Fruit fly (Drosophila melanogaster) whole organism, embryonic: ENCODE results near the gene ath.

ENCODE experiments used
- BEAF-32 ChIP-seq: fragments of 200-800 bp; sonication (Bioruptor generic); optimal IDR thresholded peaks from 3 replicates; lab custom pipeline; 2017; ENCODE audit warnings: missing biosample characterization, missing genetic modification characterization, mild to moderate bottlenecking, moderate library complexity, missing genetic modification reagents
- CG11456 ChIP-seq: fragments of 200-800 bp; sonication (Bioruptor generic); IDR thresholded peaks from 3 replicates; pipeline ENCODE4 v1.3.6; 2022; ENCODE audit warnings: missing biosample characterization, missing genetic modification characterization
- CG12219 ChIP-seq: fragments of 200-800 bp; sonication (Bioruptor generic); optimal IDR thresholded peaks from 3 replicates; lab custom pipeline; 2018; ENCODE audit warnings: missing biosample characterization, mild to moderate bottlenecking, missing genetic modification characterization
- CG12659 ChIP-seq: fragments of 200-800 bp; sonication (Bioruptor generic); optimal IDR thresholded peaks from 3 replicates; lab custom pipeline; 2017; ENCODE audit warnings: mild to moderate bottlenecking, missing biosample characterization, missing genetic modification reagents, missing genetic modification characterization
- CG16813 ChIP-seq: fragments of 200-800 bp; sonication (Bioruptor generic); IDR thresholded peaks from 3 replicates; pipeline ENCODE4 v1.3.6; 2022; ENCODE audit warnings: missing biosample characterization, missing genetic modification characterization; ENCODE audit not compliant: partially characterized antibody
- CG17612 ChIP-seq: fragments of 200-800 bp; sonication (Bioruptor generic); IDR thresholded peaks from 2 replicates; pipeline ENCODE4 v1.3.6; 2022; ENCODE audit warnings: missing biosample characterization, missing genetic modification characterization
- CG2129 ChIP-seq: fragments of 200-800 bp; sonication (Bioruptor generic); IDR thresholded peaks from 2 replicates; pipeline ENCODE4 v1.3.6; 2022; ENCODE audit warnings: missing biosample characterization, missing genetic modification characterization; ENCODE audit not compliant: partially characterized antibody
- CG30020 ChIP-seq: fragments of 200-800 bp; optimal IDR thresholded peaks from 2 replicates; lab custom pipeline; 2019; ENCODE audit warnings: missing biosample characterization, mild to moderate bottlenecking, missing genetic modification characterization, moderate library complexity
- CG31365 ChIP-seq: fragments of 200-800 bp; sonication (Bioruptor generic); optimal IDR thresholded peaks from 2 replicates; lab custom pipeline; 2018; ENCODE audit warnings: missing biosample characterization, mild to moderate bottlenecking, missing genetic modification characterization
- CG33213 ChIP-seq: fragments of 200-800 bp; sonication (Bioruptor generic); optimal IDR thresholded peaks from 3 replicates; lab custom pipeline; 2016; ENCODE audit warnings: missing biosample characterization, missing genetic modification characterization
- CG34422 ChIP-seq: fragments of 200-800 bp; sonication (Bioruptor generic); IDR thresholded peaks from 3 replicates; pipeline ENCODE4 v1.3.6; 2022; ENCODE audit warnings: missing biosample characterization, missing genetic modification characterization
- CG3995 ChIP-seq: fragments of 200-800 bp; sonication (Bioruptor generic); optimal IDR thresholded peaks from 3 replicates; lab custom pipeline; 2016; ENCODE audit warnings: missing biosample characterization, missing genetic modification characterization
- CG4328 ChIP-seq: fragments of 200-800 bp; sonication (Bioruptor generic); optimal IDR thresholded peaks from 3 replicates; lab custom pipeline; 2017; ENCODE audit warnings: missing biosample characterization, missing genetic modification reagents, missing genetic modification characterization
- CG4730 ChIP-seq: fragments of 200-800 bp; sonication (Bioruptor generic); IDR thresholded peaks from 2 replicates; pipeline ENCODE4 v1.3.6; 2022; ENCODE audit warnings: missing biosample characterization, missing genetic modification characterization
- CG6272 ChIP-seq: fragments of 200-800 bp; sonication (Bioruptor generic); IDR thresholded peaks from 2 replicates; pipeline ENCODE4 v1.3.6; 2022; ENCODE audit warnings: missing biosample characterization, missing genetic modification characterization
- CG9727 ChIP-seq: fragments of 200-800 bp; sonication (Bioruptor generic); optimal IDR thresholded peaks from 3 replicates; lab custom pipeline; 2017; ENCODE audit warnings: missing biosample characterization, mild to moderate bottlenecking, missing genetic modification characterization
- CG9797 ChIP-seq: fragments of 200-800 bp; sonication (Bioruptor generic); optimal IDR thresholded peaks from 3 replicates; lab custom pipeline; 2018; ENCODE audit warnings: missing biosample characterization, mild to moderate bottlenecking, missing genetic modification characterization
- CoRest ChIP-seq: fragments of 200-800 bp; sonication (Bioruptor generic); optimal IDR thresholded peaks from 3 replicates; lab custom pipeline; 2018; ENCODE audit warnings: missing biosample characterization, mild to moderate bottlenecking, missing genetic modification characterization, moderate library complexity
- CrebB ChIP-seq: fragments of 200-800 bp; sonication (Bioruptor generic); optimal IDR thresholded peaks from 3 replicates; lab custom pipeline; 2018; ENCODE audit warnings: missing biosample characterization, mild to moderate bottlenecking, missing genetic modification characterization
- D19B ChIP-seq: fragments of 200-800 bp; sonication (Bioruptor generic); optimal IDR thresholded peaks from 2 replicates; lab custom pipeline; 2017; ENCODE audit warnings: missing biosample characterization, mild to moderate bottlenecking, missing genetic modification characterization
- Dek ChIP-seq: fragments of 200-800 bp; sonication (Bioruptor generic); optimal IDR thresholded peaks from 3 replicates; lab custom pipeline; 2019; ENCODE audit warnings: missing biosample characterization, mild to moderate bottlenecking, missing genetic modification characterization, moderate library complexity
- E2f2 ChIP-seq: fragments of 200-800 bp; sonication (Bioruptor generic); IDR thresholded peaks from 2 replicates; pipeline ENCODE4 v1.3.6; 2022; ENCODE audit warnings: missing biosample characterization, missing genetic modification characterization
- Fer3 ChIP-seq: fragments of 200-800 bp; sonication (Bioruptor generic); optimal IDR thresholded peaks from 2 replicates; lab custom pipeline; 2018; ENCODE audit warnings: missing biosample characterization, mild to moderate bottlenecking, missing genetic modification characterization, moderate library complexity
- Lpt ChIP-seq: fragments of >200 bp; optimal IDR thresholded peaks from 2 replicates; lab custom pipeline; 2018; ENCODE audit warnings: missing biosample characterization, missing genetic modification characterization
- MBD-R2 ChIP-seq: fragments of 200-800 bp; sonication (Bioruptor generic); IDR thresholded peaks from 2 replicates; pipeline ENCODE4 v1.3.6; 2022; ENCODE audit warnings: missing biosample characterization, missing genetic modification characterization
- Med ChIP-seq: fragments of 200-800 bp; sonication (Bioruptor generic); peaks from one replicate; lab custom pipeline; 2016; ENCODE audit warnings: missing biosample characterization, missing genetic modification characterization, mild to moderate bottlenecking, inconsistent platforms, moderate library complexity
- Myb ChIP-seq: fragments of 200-800 bp; sonication (Bioruptor generic); optimal IDR thresholded peaks from 2 replicates; lab custom pipeline; 2016; ENCODE audit warnings: missing biosample characterization, missing genetic modification characterization
- NC2α ChIP-seq: fragments of 200-800 bp; sonication (Bioruptor generic); optimal IDR thresholded peaks from 2 replicates; lab custom pipeline; 2016; ENCODE audit warnings: missing biosample characterization, missing genetic modification characterization
- Trl ChIP-seq, 3 experiments: fragments of >200 bp in 2 of 3; fragments of 200-800 bp in 1 of 3; sonication (Bioruptor generic) in 1 of 3; optimal IDR thresholded peaks; 2 replicates in 1 of 3; 3 replicates in 2 of 3; lab custom pipeline; 2016 to 2017; ENCODE audit warnings: missing biosample characterization in 1 of 3, missing genetic modification characterization in 1 of 3
- YL-1 ChIP-seq: fragments of 200-800 bp; sonication (Bioruptor generic); optimal IDR thresholded peaks from 3 replicates; lab custom pipeline; 2017; ENCODE audit warnings: missing biosample characterization, mild to moderate bottlenecking, missing genetic modification characterization
- amos ChIP-seq: fragments of 200-800 bp; sonication (Bioruptor generic); IDR thresholded peaks from 2 replicates; pipeline ENCODE4 v1.3.6; 2022; ENCODE audit warnings: missing biosample characterization, missing genetic modification characterization; ENCODE audit not compliant: partially characterized antibody
- ase ChIP-seq: fragments of 200-800 bp; sonication (Bioruptor generic); IDR thresholded peaks from 3 replicates; pipeline ENCODE4 v1.3.6; 2022; ENCODE audit warnings: missing biosample characterization, missing genetic modification characterization
- az2 ChIP-seq: fragments of 200-800 bp; sonication (Bioruptor generic); optimal IDR thresholded peaks from 3 replicates; lab custom pipeline; 2016; ENCODE audit warnings: missing biosample characterization, missing genetic modification characterization
- cg ChIP-seq: fragments of 200-800 bp; sonication (Bioruptor generic); optimal IDR thresholded peaks from 3 replicates; lab custom pipeline; 2019; ENCODE audit warnings: missing biosample characterization, mild to moderate bottlenecking, missing genetic modification characterization, moderate library complexity
- da ChIP-seq: fragments of 200-800 bp; sonication (Bioruptor generic); optimal IDR thresholded peaks from 2 replicates; lab custom pipeline; 2016; ENCODE audit warnings: missing biosample characterization, missing genetic modification characterization
- exex ChIP-seq: fragments of 200-800 bp; sonication (Bioruptor generic); optimal IDR thresholded peaks from 4 replicates; lab custom pipeline; 2018; ENCODE audit warnings: missing biosample characterization, mild to moderate bottlenecking, missing genetic modification characterization, moderate library complexity
- fru ChIP-seq: fragments of >200 bp; optimal IDR thresholded peaks from 2 replicates; lab custom pipeline; 2017
- jumu ChIP-seq: fragments of 200-800 bp; sonication (Bioruptor generic); optimal IDR thresholded peaks from 3 replicates; lab custom pipeline; 2016; ENCODE audit warnings: missing biosample characterization, missing genetic modification characterization
- klu ChIP-seq: fragments of 200-800 bp; sonication (Bioruptor generic); IDR thresholded peaks from 2 replicates; pipeline ENCODE4 v1.3.6; 2022; ENCODE audit warnings: missing biosample characterization, missing genetic modification characterization
- lbe ChIP-seq: fragments of 200-800 bp; sonication (Bioruptor generic); optimal IDR thresholded peaks from 2 replicates; lab custom pipeline; 2016; ENCODE audit warnings: missing biosample characterization, mild to moderate bottlenecking, missing genetic modification characterization
- pfk ChIP-seq: fragments of 200-800 bp; sonication (Bioruptor generic); optimal IDR thresholded peaks from 2 replicates; lab custom pipeline; 2018; ENCODE audit warnings: missing biosample characterization, mild to moderate bottlenecking, missing genetic modification characterization, moderate library complexity
- phol ChIP-seq: fragments of 200-800 bp; sonication (Bioruptor generic); optimal IDR thresholded peaks from 3 replicates; lab custom pipeline; 2018; ENCODE audit warnings: missing biosample characterization, mild to moderate bottlenecking, missing genetic modification characterization, moderate library complexity
- sens ChIP-seq: fragments of 200-800 bp; sonication (Bioruptor generic); peaks from one replicate; lab custom pipeline; 2016; ENCODE audit warnings: missing biosample characterization, missing genetic modification characterization
- sens-2 ChIP-seq: fragments of 200-800 bp; sonication (Bioruptor generic); IDR thresholded peaks from 2 replicates; pipeline ENCODE4 v1.3.6; 2022; ENCODE audit warnings: missing biosample characterization, missing genetic modification characterization
- stwl ChIP-seq: fragments of 200-800 bp; sonication (Bioruptor generic); optimal IDR thresholded peaks from 3 replicates; lab custom pipeline; 2018; ENCODE audit warnings: missing biosample characterization, mild to moderate bottlenecking, missing genetic modification characterization, moderate library complexity
- tin ChIP-seq: fragments of 200-800 bp; sonication (Bioruptor generic); optimal IDR thresholded peaks from 3 replicates; lab custom pipeline; 2016; ENCODE audit warnings: missing biosample characterization, missing genetic modification characterization
- ttk ChIP-seq: fragments of 200-800 bp; sonication (Bioruptor generic); IDR thresholded peaks from 2 replicates; pipeline ENCODE4 v2.1.2; 2022; ENCODE audit warnings: missing biosample characterization, missing genetic modification characterization
- twi ChIP-seq: fragments of 200-800 bp; optimal IDR thresholded peaks from 2 replicates; lab custom pipeline; 2019; ENCODE audit warnings: missing biosample characterization, mild to moderate bottlenecking, missing genetic modification characterization, moderate library complexity
- unc-4 ChIP-seq: fragments of 200-800 bp; sonication (Bioruptor generic); IDR thresholded peaks from 2 replicates; pipeline ENCODE4 v1.3.6; 2022; ENCODE audit warnings: missing biosample characterization, missing genetic modification characterization; ENCODE audit not compliant: partially characterized antibody
- vnd ChIP-seq: fragments of 200-800 bp; sonication (Bioruptor generic); IDR thresholded peaks from 3 replicates; pipeline ENCODE4 v1.3.6; 2022; ENCODE audit warnings: missing biosample characterization, missing genetic modification characterization; ENCODE audit not compliant: partially characterized antibody

Gene ath

DNA sequence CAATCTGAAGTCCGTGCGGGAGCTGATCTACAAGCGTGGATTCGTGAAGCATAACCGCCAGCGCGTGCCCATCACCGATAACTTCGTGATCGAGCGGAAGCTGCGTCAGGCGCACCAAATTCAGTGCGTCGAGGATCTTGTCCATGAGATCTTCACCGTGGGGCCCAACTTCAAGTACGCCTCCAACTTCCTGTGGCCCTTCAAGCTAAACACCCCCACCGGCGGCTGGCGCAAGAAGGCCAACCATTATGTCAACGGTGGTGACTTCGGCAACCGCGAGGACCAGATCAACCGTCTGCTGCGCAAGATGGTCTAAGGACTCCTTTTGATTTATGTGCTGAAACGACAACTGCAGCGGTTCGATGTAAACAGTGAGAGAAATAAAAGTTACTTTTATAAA, 9.2 kb upstream of the ath start (continued):
- no peak for TF ChIP-seq unc-4 (GFP tag; lab: Robert Waterston, UW)
- no peak for TF ChIP-seq CG12659 (GFP tag; lab: Kevin White, UChicago)
- TF ChIP-seq CG16813 (GFP tag; lab: Robert Waterston, UW), result 0 out of 3 replicates have a peak, but pooled peaks have one; percentile 9
- TF ChIP-seq Med (GFP tag; lab: Kevin White, UChicago), result peak; percentile 62
- TF ChIP-seq phol (tag; lab: Kevin White, UChicago), result no peak
- TF ChIP-seq twi, result no peak
- no peak for TF ChIP-seq tin (GFP tag; lab: Kevin White, UChicago)
- no peak for TF ChIP-seq CrebB (tag; lab: Kevin White, UChicago)
- TF ChIP-seq Fer3 (tag; lab: Kevin White, UChicago), result no peak
- TF ChIP-seq Trl (optimal IDR thresholded peaks at IDR 0.05; lab: Kevin White, UChicago), result no peak
- TF ChIP-seq Trl (GFP tag; optimal IDR thresholded peaks at IDR 0.05; lab: Kevin White, UChicago), result no peak
- TF ChIP-seq CG17612 (GFP tag; lab: Robert Waterston, UW), result peak; percentile 45; the same call in 1 of the 2 replicates
- TF ChIP-seq sens-2 (GFP tag; lab: Robert Waterston, UW), result no peak
- no peak for TF ChIP-seq CG33213 (GFP tag; lab: Kevin White, UChicago)
- no peak for TF ChIP-seq sens (GFP tag; lab: Kevin White, UChicago)
- TF ChIP-seq BEAF-32 (GFP tag; lab: Kevin White, UChicago), result no peak
- TF ChIP-seq CG4328 (GFP tag; lab: Kevin White, UChicago), result no peak
- no peak for TF ChIP-seq ttk (GFP tag; lab: Robert Waterston, UW)
- no peak for TF ChIP-seq E2f2 (GFP tag; lab: Robert Waterston, UW)
- no peak for TF ChIP-seq CG2129
- TF ChIP-seq CG11456, result peak; percentile 69; the same call in 1 of the 3 replicates
- no peak for TF ChIP-seq D19B (GFP tag; lab: Kevin White, UChicago)

DNA sequence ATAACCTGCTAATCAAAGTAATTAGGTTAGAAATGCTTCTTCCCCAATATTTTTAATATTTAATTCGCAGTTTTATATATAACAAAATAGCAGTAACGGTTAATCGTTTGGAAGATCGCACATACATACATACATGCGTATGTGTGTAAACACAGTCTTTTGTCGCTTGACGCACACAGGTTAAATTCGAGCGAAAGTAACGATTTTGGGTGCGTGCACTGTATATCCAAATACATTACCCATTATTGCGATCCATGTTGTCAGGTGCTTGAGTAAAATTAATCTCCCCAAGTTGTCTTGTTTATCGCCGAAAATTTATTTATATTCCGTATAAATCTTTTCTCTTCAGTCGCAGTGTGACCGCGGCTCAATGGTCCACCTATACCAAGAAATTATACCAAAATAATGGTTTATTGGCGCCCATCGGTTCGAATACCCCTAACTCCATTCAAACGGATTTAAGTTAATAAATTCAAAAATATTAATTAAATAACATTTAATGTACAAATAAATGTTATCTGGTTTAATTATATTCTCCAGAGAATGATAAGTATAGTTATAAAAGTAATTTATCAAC, 6.9 kb upstream of the ath start, which contains the start of gene CG34159:
Gene CG34159 (minus strand): TSS at position 385 of the 577 bp plus-strand sequence.
- peak; percentile 64 for TF ChIP-seq CG30020 (tag; lab: Kevin White, UChicago)
- no peak for TF ChIP-seq da
- peak; percentile 62 for TF ChIP-seq YL-1 (GFP tag; lab: Kevin White, UChicago)
- TF ChIP-seq ase (GFP tag; lab: Robert Waterston, UW), result no peak
- peak; percentile 65 for TF ChIP-seq CG9797 (GFP tag; lab: Kevin White, UChicago)
- no peak for TF ChIP-seq pfk
- no peak for TF ChIP-seq jumu
- TF ChIP-seq Myb (GFP tag; lab: Kevin White, UChicago), result peak; percentile 56
- no peak for TF ChIP-seq CG6272 (GFP tag; lab: Robert Waterston, UW)
- peak; percentile 9 for TF ChIP-seq BEAF-32 (GFP tag; lab: Kevin White, UChicago)
- peak; percentile 46; the same call in 1 of the 2 replicates for TF ChIP-seq MBD-R2 (GFP tag; lab: Robert Waterston, UW)
- TF ChIP-seq CG9727 (GFP tag; lab: Kevin White, UChicago), result no peak
- no peak for TF ChIP-seq fru (lab: Kevin White, UChicago)
- no peak for TF ChIP-seq vnd (GFP tag; lab: Robert Waterston, UW)
- peak; percentile 56 for TF ChIP-seq sens (GFP tag; lab: Kevin White, UChicago)
- TF ChIP-seq CG12219 (GFP tag; lab: Kevin White, UChicago), result no peak
- TF ChIP-seq Lpt (GFP tag; lab: Kevin White, UChicago), result no peak
- TF ChIP-seq amos (GFP tag; lab: Robert Waterston, UW), result no peak
- no peak for TF ChIP-seq klu (GFP tag; lab: Robert Waterston, UW)
- no peak for TF ChIP-seq exex (tag; lab: Kevin White, UChicago)
- peak; percentile 81 for TF ChIP-seq cg (GFP tag; lab: Kevin White, UChicago)
- peak; percentile 40 for TF ChIP-seq stwl (tag; lab: Kevin White, UChicago)
- no peak for TF ChIP-seq az2 (GFP tag; lab: Kevin White, UChicago)
- TF ChIP-seq CG31365, result no peak
- peak; percentile 56; the same call in 1 of the 3 replicates for TF ChIP-seq CG34422 (GFP tag; lab: Robert Waterston, UW)
- TF ChIP-seq CG4730, result no peak
- TF ChIP-seq CoRest (tag; lab: Kevin White, UChicago), result no peak
- TF ChIP-seq CG3995 (GFP tag; lab: Kevin White, UChicago), result peak; percentile 40
- TF ChIP-seq Dek (tag; lab: Kevin White, UChicago), result no peak
- TF ChIP-seq NC2α (GFP tag; lab: Kevin White, UChicago), result no peak
- TF ChIP-seq lbe (GFP tag; lab: Kevin White, UChicago), result peak; percentile 43
